Fruit fly (Drosophila melanogaster) whole organism, prepupa: ENCODE measurements around the gene CG14810.

Experiments used
- Blimp-1 ChIP-seq: fragments of 200-800 bp; sonication (Bioruptor generic); optimal IDR thresholded peaks from 3 replicates; lab custom pipeline; 2017; ENCODE audit warnings: missing biosample characterization, missing genetic modification characterization, mild to moderate bottlenecking, moderate library complexity, missing genetic modification reagents
- CG10669 ChIP-seq: fragments of 200-800 bp; sonication (Bioruptor generic); optimal IDR thresholded peaks from 3 replicates; lab custom pipeline; 2018; ENCODE audit warnings: missing biosample characterization, mild to moderate bottlenecking, missing genetic modification characterization, moderate library complexity
- CG11294 ChIP-seq: fragments of 200-800 bp; sonication (Bioruptor generic); IDR thresholded peaks from 2 replicates; pipeline ENCODE4 v1.3.6; 2022; ENCODE audit warnings: missing biosample characterization, missing genetic modification characterization
- CG11762 ChIP-seq: fragments of 200-800 bp; sonication (Bioruptor generic); optimal IDR thresholded peaks from 3 replicates; lab custom pipeline; 2016; ENCODE audit warnings: missing biosample characterization, missing genetic modification characterization; ENCODE audit not compliant: insufficient read depth
- CG11902 ChIP-seq: fragments of 200-800 bp; sonication (Bioruptor generic); optimal IDR thresholded peaks from 3 replicates; lab custom pipeline; 2016; ENCODE audit warnings: missing biosample characterization, missing genetic modification characterization
- CG15336 ChIP-seq: fragments of 200-800 bp; sonication (Bioruptor generic); IDR thresholded peaks from 2 replicates; pipeline ENCODE4 v1.3.6; 2022; ENCODE audit warnings: missing biosample characterization, missing genetic modification characterization
- CG16779 ChIP-seq: fragments of 200-800 bp; sonication (Bioruptor generic); optimal IDR thresholded peaks from 3 replicates; lab custom pipeline; 2017; ENCODE audit warnings: missing biosample characterization, mild to moderate bottlenecking, missing genetic modification characterization
- CG3032 ChIP-seq: fragments of 200-800 bp; optimal IDR thresholded peaks from 2 replicates; lab custom pipeline; 2019; ENCODE audit warnings: missing biosample characterization, mild to moderate bottlenecking, missing genetic modification characterization, moderate library complexity
- CG31627 ChIP-seq: fragments of 200-800 bp; sonication (Bioruptor generic); optimal IDR thresholded peaks from 3 replicates; lab custom pipeline; 2016; ENCODE audit warnings: missing biosample characterization, missing genetic modification characterization
- CG32006 ChIP-seq: fragments of 200-800 bp; sonication (Bioruptor generic); optimal IDR thresholded peaks from 3 replicates; lab custom pipeline; 2017; ENCODE audit warnings: missing biosample characterization, mild to moderate bottlenecking, missing genetic modification characterization
- CG4318 ChIP-seq: fragments of 200-800 bp; sonication (Bioruptor generic); optimal IDR thresholded peaks from 3 replicates; lab custom pipeline; 2017; ENCODE audit warnings: missing biosample characterization, mild to moderate bottlenecking, missing genetic modification characterization
- CG6276 ChIP-seq: fragments of 200-800 bp; sonication (Bioruptor generic); optimal IDR thresholded peaks from 2 replicates; lab custom pipeline; 2017; ENCODE audit warnings: missing biosample characterization, mild to moderate bottlenecking, missing genetic modification characterization
- CG6792 ChIP-seq: fragments of 200-800 bp; sonication (Bioruptor generic); optimal IDR thresholded peaks from 3 replicates; lab custom pipeline; 2016; ENCODE audit warnings: missing biosample characterization, missing genetic modification characterization
- CG6854 ChIP-seq: fragments of 200-800 bp; sonication (Bioruptor generic); optimal IDR thresholded peaks from 2 replicates; lab custom pipeline; 2017; ENCODE audit warnings: missing biosample characterization, mild to moderate bottlenecking, missing genetic modification characterization
- CG7368 ChIP-seq: fragments of 200-800 bp; sonication (Bioruptor generic); optimal IDR thresholded peaks from 3 replicates; lab custom pipeline; 2016; ENCODE audit warnings: missing biosample characterization, missing genetic modification characterization
- Eip75B ChIP-seq: fragments of 200-800 bp; sonication (Bioruptor generic); optimal IDR thresholded peaks from 3 replicates; lab custom pipeline; 2016; ENCODE audit warnings: missing biosample characterization, missing genetic modification characterization
- Eip78C ChIP-seq: fragments of 200-800 bp; sonication (Bioruptor generic); peaks from one replicate; lab custom pipeline; 2016; ENCODE audit warnings: missing biosample characterization, missing genetic modification characterization
- Ets21C ChIP-seq: fragments of 200-800 bp; sonication (Bioruptor generic); optimal IDR thresholded peaks from 3 replicates; lab custom pipeline; 2016; ENCODE audit warnings: missing biosample characterization, missing genetic modification characterization
- Ets96B ChIP-seq: fragments of 200-800 bp; optimal IDR thresholded peaks from 2 replicates; lab custom pipeline; 2019; ENCODE audit warnings: missing biosample characterization, mild to moderate bottlenecking, missing genetic modification characterization, moderate library complexity
- Gug ChIP-seq: fragments of 200-800 bp; sonication (Bioruptor generic); IDR thresholded peaks from 2 replicates; pipeline ENCODE4 v1.3.6; 2022; ENCODE audit warnings: missing biosample characterization, missing genetic modification characterization
- Hr39 ChIP-seq: fragments of 200-800 bp; sonication (Bioruptor generic); optimal IDR thresholded peaks from 2 replicates; lab custom pipeline; 2016; ENCODE audit warnings: missing biosample characterization, missing genetic modification characterization
- Lpt ChIP-seq: fragments of 200-800 bp; sonication (Bioruptor generic); optimal IDR thresholded peaks from 3 replicates; lab custom pipeline; 2016; ENCODE audit warnings: missing biosample characterization, missing genetic modification characterization
- Met ChIP-seq: fragments of 200-800 bp; sonication (Bioruptor generic); optimal IDR thresholded peaks from 3 replicates; lab custom pipeline; 2016; ENCODE audit warnings: missing biosample characterization, missing genetic modification characterization
- OdsH ChIP-seq: fragments of 200-800 bp; sonication (Bioruptor generic); optimal IDR thresholded peaks from 3 replicates; lab custom pipeline; 2016; ENCODE audit warnings: missing biosample characterization, missing genetic modification characterization
- Smox ChIP-seq: fragments of 200-800 bp; sonication (Bioruptor generic); optimal IDR thresholded peaks from 3 replicates; lab custom pipeline; 2016; ENCODE audit warnings: missing biosample characterization, missing genetic modification characterization
- Sox15 ChIP-seq: fragments of 200-800 bp; sonication (Bioruptor generic); optimal IDR thresholded peaks from 3 replicates; lab custom pipeline; 2016; ENCODE audit warnings: missing biosample characterization, missing genetic modification characterization
- achi ChIP-seq: fragments of 200-800 bp; sonication (Bioruptor generic); optimal IDR thresholded peaks from 3 replicates; lab custom pipeline; 2016; ENCODE audit warnings: missing biosample characterization, missing genetic modification characterization
- acj6 ChIP-seq: fragments of 200-800 bp; sonication (Bioruptor generic); optimal IDR thresholded peaks from 3 replicates; lab custom pipeline; 2016; ENCODE audit warnings: missing biosample characterization, missing genetic modification characterization
- cyc ChIP-seq: fragments of 200-800 bp; sonication (Bioruptor generic); optimal IDR thresholded peaks from 3 replicates; lab custom pipeline; 2016; ENCODE audit warnings: missing biosample characterization, missing genetic modification characterization
- dac ChIP-seq: fragments of 200-800 bp; sonication (Bioruptor generic); optimal IDR thresholded peaks from 2 replicates; lab custom pipeline; 2017; ENCODE audit warnings: missing biosample characterization, mild to moderate bottlenecking, missing genetic modification characterization
- esn ChIP-seq: fragments of 200-800 bp; sonication (Bioruptor generic); optimal IDR thresholded peaks from 2 replicates; lab custom pipeline; 2016; ENCODE audit warnings: missing biosample characterization, mild to moderate bottlenecking, missing genetic modification characterization, moderate library complexity
- fd59A ChIP-seq: fragments of 200-800 bp; sonication (Bioruptor generic); optimal IDR thresholded peaks from 2 replicates; lab custom pipeline; 2017; ENCODE audit warnings: missing biosample characterization, mild to moderate bottlenecking, missing genetic modification characterization, missing genetic modification reagents
- fkh ChIP-seq: fragments of 200-800 bp; sonication (Bioruptor generic); optimal IDR thresholded peaks from 3 replicates; lab custom pipeline; 2017; ENCODE audit warnings: missing biosample characterization, mild to moderate bottlenecking, missing genetic modification characterization, moderate library complexity
- lz ChIP-seq: fragments of 200-800 bp; sonication (Bioruptor generic); optimal IDR thresholded peaks from 3 replicates; lab custom pipeline; 2016; ENCODE audit warnings: missing biosample characterization, missing genetic modification characterization
- net ChIP-seq: fragments of 200-800 bp; sonication (Bioruptor generic); optimal IDR thresholded peaks from 3 replicates; lab custom pipeline; 2016; ENCODE audit warnings: missing biosample characterization, missing genetic modification characterization
- pdm3 ChIP-seq: fragments of 200-800 bp; sonication (Bioruptor generic); optimal IDR thresholded peaks from 3 replicates; lab custom pipeline; 2016; ENCODE audit warnings: missing biosample characterization, missing genetic modification characterization
- salr ChIP-seq, 2 experiments: fragments of 200-800 bp; sonication (Bioruptor generic); optimal IDR thresholded peaks; 3 replicates each; lab custom pipeline; 2016 to 2018; ENCODE audit warnings: missing biosample characterization in 2 of 2, missing genetic modification characterization in 2 of 2, mild to moderate bottlenecking in 1 of 2
- spab ChIP-seq: fragments of 200-800 bp; sonication (Bioruptor generic); optimal IDR thresholded peaks from 2 replicates; lab custom pipeline; 2017; ENCODE audit warnings: missing biosample characterization, mild to moderate bottlenecking, missing genetic modification characterization, missing genetic modification reagents
- ss ChIP-seq, 2 experiments: fragments of 200-800 bp; sonication (Bioruptor generic); optimal IDR thresholded peaks; 2 replicates in 1 of 2; 3 replicates in 1 of 2; lab custom pipeline; 2017 to 2018; ENCODE audit warnings: mild to moderate bottlenecking in 2 of 2, missing biosample characterization in 2 of 2, missing genetic modification characterization in 2 of 2, moderate library complexity in 1 of 2
- svp ChIP-seq: fragments of 200-800 bp; sonication (Bioruptor generic); peaks from one replicate; lab custom pipeline; 2016; ENCODE audit warnings: missing biosample characterization, missing genetic modification characterization
- topi ChIP-seq: fragments of 200-800 bp; sonication (Bioruptor generic); optimal IDR thresholded peaks from 3 replicates; lab custom pipeline; 2016; ENCODE audit warnings: missing biosample characterization, missing genetic modification characterization
- vri ChIP-seq: fragments of 200-800 bp; sonication (Bioruptor generic); optimal IDR thresholded peaks from 3 replicates; lab custom pipeline; 2016; ENCODE audit warnings: missing biosample characterization, mild to moderate bottlenecking, missing genetic modification characterization

The CG14810 gene

dm6 chrX:1858867-1859266 lies 38.7 kb upstream of the CG14810 start, which contains the start of gene Lamtor5 (continued):
- TF ChIP-seq CG11902 (GFP tag; lab: Kevin White, UChicago) = no peak
- TF ChIP-seq CG16779 (tag; lab: Kevin White, UChicago) = no peak
- TF ChIP-seq Smox (GFP tag; lab: Kevin White, UChicago) = peak; percentile 51
- TF ChIP-seq CG11294 (GFP tag; lab: Robert Waterston, UW) = no peak
- TF ChIP-seq CG6854 (GFP tag; lab: Kevin White, UChicago) = no peak
- no peak for TF ChIP-seq Gug (GFP tag; lab: Robert Waterston, UW)
- peak; percentile 36 for TF ChIP-seq Ets96B (tag; lab: Kevin White, UChicago)
- TF ChIP-seq CG31627 (GFP tag; lab: Kevin White, UChicago) = peak; percentile 47
- no peak for TF ChIP-seq Lpt (GFP tag; lab: Kevin White, UChicago)
- TF ChIP-seq CG3032 (tag; lab: Kevin White, UChicago) = peak; percentile 37
- TF ChIP-seq dac = no peak
- TF ChIP-seq Eip75B (GFP tag; lab: Kevin White, UChicago) = peak; percentile 64
- TF ChIP-seq salr (GFP tag; optimal IDR thresholded peaks at IDR 0.05; lab: Kevin White, UChicago) = no peak
- TF ChIP-seq fd59A (GFP tag; lab: Kevin White, UChicago) = peak; percentile 10

dm6 chrX:1856605-1857004 lies 36.5 kb upstream of the CG14810 start:
- TF ChIP-seq CG6792 (GFP tag; lab: Kevin White, UChicago) (no peak), ss (GFP tag; optimal IDR thresholded peaks at IDR 0.05; lab: Kevin White, UChicago) (no peak), Blimp-1 (peak; percentile 94), CG6276 (GFP tag; lab: Kevin White, UChicago) (no peak), CG16779 (tag; lab: Kevin White, UChicago) (no peak)

dm6 chrX:1854873-1855272 lies 34.7 kb upstream of the CG14810 start:
- peak; percentile 76 for TF ChIP-seq svp (GFP tag; lab: Kevin White, UChicago)
- TF ChIP-seq Eip78C = peak; percentile 43
- TF ChIP-seq CG6792 (GFP tag; lab: Kevin White, UChicago) = no peak
- TF ChIP-seq vri (GFP tag; lab: Kevin White, UChicago) = peak; percentile 62

dm6 chrX:1854070-1854469 lies 33.9 kb upstream of the CG14810 start:
- TF ChIP-seq fkh (peak; percentile 81), CG11762 (GFP tag; lab: Kevin White, UChicago) (no peak), CG6276 (GFP tag; lab: Kevin White, UChicago) (no peak), spab (GFP tag; lab: Kevin White, UChicago) (no peak), CG4318 (GFP tag; lab: Kevin White, UChicago) (no peak), svp (GFP tag; lab: Kevin White, UChicago) (peak; percentile 27)

dm6 chrX:1849914-1850313 lies 29.8 kb upstream of the CG14810 start:
- TF ChIP-seq Smox (GFP tag; lab: Kevin White, UChicago) = peak; percentile 30
- TF ChIP-seq lz (GFP tag; lab: Kevin White, UChicago) = peak; percentile 6
- peak; percentile 41 for TF ChIP-seq CG32006
- TF ChIP-seq acj6 = peak; percentile 2
- TF ChIP-seq CG31627 (GFP tag; lab: Kevin White, UChicago) = peak; percentile 5
- TF ChIP-seq CG7368 = no peak
- peak; percentile 42 for TF ChIP-seq svp (GFP tag; lab: Kevin White, UChicago)
- TF ChIP-seq ss (GFP tag; optimal IDR thresholded peaks at IDR 0.05; lab: Kevin White, UChicago) = no peak
- TF ChIP-seq CG15336 (GFP tag; lab: Robert Waterston, UW) = 0 out of 2 replicates have a peak, but pooled peaks have one; percentile 21
- peak; percentile 27 for TF ChIP-seq Hr39
- TF ChIP-seq Eip75B (GFP tag; lab: Kevin White, UChicago) = no peak
- no peak for TF ChIP-seq CG10669 (GFP tag; lab: Kevin White, UChicago)
- peak; percentile 14 for TF ChIP-seq pdm3 (GFP tag; lab: Kevin White, UChicago)
- peak; percentile 43 for TF ChIP-seq esn (GFP tag; lab: Kevin White, UChicago)
- peak; percentile 1 for TF ChIP-seq Ets21C (GFP tag; lab: Kevin White, UChicago)
- TF ChIP-seq Sox15 (GFP tag; lab: Kevin White, UChicago) = no peak
- TF ChIP-seq Eip78C = peak; percentile 70
- peak; percentile 42 for TF ChIP-seq Met (GFP tag; lab: Kevin White, UChicago)
- no peak for TF ChIP-seq CG11294 (GFP tag; lab: Robert Waterston, UW)
- peak; percentile 9 for TF ChIP-seq achi (GFP tag; lab: Kevin White, UChicago)
- peak; percentile 11 for TF ChIP-seq topi (GFP tag; lab: Kevin White, UChicago)
- peak; percentile 18 for TF ChIP-seq OdsH
- peak; percentile 85 for TF ChIP-seq vri (GFP tag; lab: Kevin White, UChicago)
- TF ChIP-seq cyc (GFP tag; lab: Kevin White, UChicago) = peak; percentile 7
- no peak for TF ChIP-seq Ets96B (tag; lab: Kevin White, UChicago)
- TF ChIP-seq fkh = peak; percentile 69
- TF ChIP-seq net (GFP tag; lab: Kevin White, UChicago) = peak; percentile 13
